Worm (Caenorhabditis elegans) whole organism, L1 larva: ENCODE data around the gene grl-8.

Experiments
- C04F5.9 ChIP-seq: sonication (generic microtip); optimal IDR thresholded peaks from 2 replicates; lab custom pipeline; 2016; ENCODE audit warnings: missing genetic modification characterization, missing compliant biosample characterization
- C16A3.4 ChIP-seq: fragments of 150-350 bp; optimal IDR thresholded peaks from 2 replicates; lab custom pipeline; 2014; ENCODE audit warnings: missing biosample characterization, missing genetic modification characterization
- C34B4.2 ChIP-seq: sonication (generic microtip); optimal IDR thresholded peaks from 2 replicates; lab custom pipeline; 2017; ENCODE audit warnings: mild to moderate bottlenecking, missing genetic modification characterization, missing compliant biosample characterization
- F16B12.6 ChIP-seq: fragments of 150-350 bp; optimal IDR thresholded peaks from 2 replicates; lab custom pipeline; 2014; ENCODE audit warnings: missing biosample characterization, missing genetic modification characterization
- Y116A8C.19 ChIP-seq: sonication (generic microtip); optimal IDR thresholded peaks from 2 replicates; lab custom pipeline; 2016; ENCODE audit warnings: missing compliant biosample characterization, missing genetic modification characterization, borderline replicate concordance
- alr-1 ChIP-seq: fragments of 200-800 bp; sonication (Bioruptor generic); optimal IDR thresholded peaks from 2 replicates; lab custom pipeline; 2018; ENCODE audit warnings: borderline replicate concordance, mild to moderate bottlenecking, missing genetic modification characterization, missing compliant biosample characterization
- aly-2 ChIP-seq: fragments of 150-350 bp; optimal IDR thresholded peaks from 2 replicates; lab custom pipeline; 2014; ENCODE audit warnings: missing biosample characterization, missing genetic modification characterization
- ama-1 ChIP-seq: fragments of 150-350 bp; optimal IDR thresholded peaks from 2 replicates; lab custom pipeline; 2014
- blmp-1 ChIP-seq: fragments of 150-350 bp; optimal IDR thresholded peaks from 2 replicates; lab custom pipeline; 2014; ENCODE audit warnings: missing biosample characterization, missing genetic modification characterization
- ceh-63 ChIP-seq: fragments of 200-800 bp; sonication (Bioruptor generic); optimal IDR thresholded peaks from 2 replicates; lab custom pipeline; 2018; ENCODE audit warnings: mild to moderate bottlenecking, missing genetic modification characterization, missing compliant biosample characterization
- efl-1 ChIP-seq, 4 experiments: fragments of 150-350 bp; optimal IDR thresholded peaks in 3 of 4; peaks in 1 of 4; 1 replicate in 1 of 4; 2 replicates in 3 of 4; lab custom pipeline; 2014; ENCODE audit warnings: missing biosample characterization in 2 of 4, missing genetic modification characterization in 2 of 4, missing genetic modification reagents in 2 of 4
- egl-27 ChIP-seq, 2 experiments: fragments of 150-350 bp in 1 of 2; sonication (generic microtip); optimal IDR thresholded peaks; 3 replicates each; lab custom pipeline; 2017 to 2018; ENCODE audit warnings: missing biosample characterization in 2 of 2, missing genetic modification characterization in 2 of 2, missing genetic modification reagents in 2 of 2
- elt-2 ChIP-seq: sonication (generic microtip); optimal IDR thresholded peaks from 2 replicates; lab custom pipeline; 2016; ENCODE audit warnings: missing genetic modification characterization, mild to moderate bottlenecking, inconsistent platforms, missing compliant biosample characterization, missing genetic modification reagents
- elt-3 ChIP-seq, 6 experiments: fragments of 150-350 bp in 1 of 6; sonication (generic microtip); optimal IDR thresholded peaks; 2 replicates each; lab custom pipeline; 2017 to 2018; ENCODE audit warnings: missing biosample characterization in 6 of 6, missing genetic modification characterization in 6 of 6, inconsistent platforms in 1 of 6
- ets-5 ChIP-seq: fragments of 200-800 bp; sonication (Bioruptor generic); IDR thresholded peaks from 2 replicates; pipeline ENCODE4 v1.3.6; 2022; ENCODE audit warnings: missing genetic modification characterization, missing compliant biosample characterization
- fkh-8 ChIP-seq: sonication (generic microtip); optimal IDR thresholded peaks from 2 replicates; lab custom pipeline; 2016; ENCODE audit warnings: mild to moderate bottlenecking, missing genetic modification characterization, missing compliant biosample characterization
- fos-1 ChIP-seq: fragments of 150-350 bp; optimal IDR thresholded peaks from 2 replicates; lab custom pipeline; 2014; ENCODE audit warnings: missing biosample characterization, missing genetic modification characterization
- grh-1 ChIP-seq: fragments of 200-800 bp; sonication (Bioruptor generic); IDR thresholded peaks from 2 replicates; pipeline ENCODE4 v1.3.6; 2022; ENCODE audit warnings: missing genetic modification reagents, missing genetic modification characterization, missing compliant biosample characterization
- irx-1 ChIP-seq: sonication (generic microtip); optimal IDR thresholded peaks from 2 replicates; lab custom pipeline; 2016; ENCODE audit warnings: missing genetic modification characterization, missing compliant biosample characterization
- isw-1 ChIP-seq: fragments of 200-800 bp; sonication (Bioruptor generic); IDR thresholded peaks from 2 replicates; pipeline ENCODE4 v1.3.6; 2022; ENCODE audit warnings: missing genetic modification characterization, missing compliant biosample characterization
- jun-1 ChIP-seq: fragments of 150-350 bp; optimal IDR thresholded peaks from 2 replicates; lab custom pipeline; 2014; ENCODE audit warnings: missing biosample characterization, missing genetic modification reagents, missing genetic modification characterization
- lin-13 ChIP-seq: fragments of 150-350 bp; optimal IDR thresholded peaks from 2 replicates; lab custom pipeline; 2014; ENCODE audit warnings: missing biosample characterization, missing genetic modification reagents, missing genetic modification characterization
- mdl-1 ChIP-seq, 2 experiments: fragments of 150-350 bp; optimal IDR thresholded peaks; 2 replicates each; lab custom pipeline; 2014 to 2017; ENCODE audit warnings: missing biosample characterization in 2 of 2, missing genetic modification characterization in 2 of 2, inconsistent platforms in 1 of 2
- mep-1 ChIP-seq: fragments of 150-350 bp; optimal IDR thresholded peaks from 2 replicates; lab custom pipeline; 2014; ENCODE audit warnings: missing biosample characterization, missing genetic modification characterization
- nhr-11 ChIP-seq: fragments of 150-350 bp; optimal IDR thresholded peaks from 2 replicates; lab custom pipeline; 2014; ENCODE audit warnings: missing biosample characterization, missing genetic modification characterization
- nhr-19 ChIP-seq: fragments of 200-800 bp; sonication (Bioruptor generic); conservative IDR thresholded peaks from 2 replicates; pipeline ENCODE4 v1.3.6; 2022; ENCODE audit warnings: missing genetic modification characterization, missing compliant biosample characterization
- nhr-28 ChIP-seq: fragments of 150-350 bp; optimal IDR thresholded peaks from 2 replicates; lab custom pipeline; 2014; ENCODE audit warnings: missing biosample characterization, missing genetic modification characterization
- nhr-71 ChIP-seq: sonication (generic microtip); optimal IDR thresholded peaks from 2 replicates; lab custom pipeline; 2016; ENCODE audit warnings: mild to moderate bottlenecking, missing genetic modification characterization, moderate library complexity, missing compliant biosample characterization
- nhr-76 ChIP-seq: sonication (generic microtip); optimal IDR thresholded peaks from 2 replicates; lab custom pipeline; 2017; ENCODE audit warnings: missing biosample characterization, missing genetic modification characterization
- nhr-84 ChIP-seq: sonication (generic microtip); optimal IDR thresholded peaks from 2 replicates; lab custom pipeline; 2017; ENCODE audit warnings: missing biosample characterization, missing genetic modification characterization
- nhr-85 ChIP-seq: sonication (generic microtip); peaks from one replicate; lab custom pipeline; 2016; ENCODE audit warnings: missing genetic modification characterization, inconsistent platforms, missing compliant biosample characterization
- nhr-90 ChIP-seq: sonication (generic microtip); optimal IDR thresholded peaks from 2 replicates; lab custom pipeline; 2016; ENCODE audit warnings: mild to moderate bottlenecking, missing genetic modification characterization, missing compliant biosample characterization; ENCODE audit not compliant: poor library complexity
- pax-3 ChIP-seq: fragments of 200-800 bp; sonication (Bioruptor generic); optimal IDR thresholded peaks from 2 replicates; lab custom pipeline; 2018; ENCODE audit warnings: mild to moderate bottlenecking, missing genetic modification characterization, moderate library complexity, missing compliant biosample characterization
- pqm-1 ChIP-seq: sonication (generic microtip); optimal IDR thresholded peaks from 3 replicates; lab custom pipeline; 2017; ENCODE audit warnings: missing biosample characterization, missing genetic modification characterization
- rnt-1 ChIP-seq: sonication (generic microtip); optimal IDR thresholded peaks from 2 replicates; lab custom pipeline; 2016; ENCODE audit warnings: mild to moderate bottlenecking, missing genetic modification characterization, moderate library complexity, missing compliant biosample characterization
- sptf-1 ChIP-seq: fragments of 150-350 bp; optimal IDR thresholded peaks from 2 replicates; lab custom pipeline; 2014; ENCODE audit warnings: missing biosample characterization, missing genetic modification characterization
- sup-37 ChIP-seq: fragments of 200-800 bp; sonication (Bioruptor generic); optimal IDR thresholded peaks from 2 replicates; lab custom pipeline; 2018; ENCODE audit warnings: mild to moderate bottlenecking, missing genetic modification characterization, missing compliant biosample characterization
- tlp-1 ChIP-seq: fragments of 150-350 bp; optimal IDR thresholded peaks from 2 replicates; lab custom pipeline; 2014; ENCODE audit warnings: missing biosample characterization, missing genetic modification characterization
- unc-130 ChIP-seq: fragments of 150-350 bp; optimal IDR thresholded peaks from 2 replicates; lab custom pipeline; 2017; ENCODE audit warnings: missing biosample characterization, missing genetic modification characterization, inconsistent platforms
- unc-62 ChIP-seq: fragments of 150-350 bp; optimal IDR thresholded peaks from 2 replicates; lab custom pipeline; 2014; ENCODE audit warnings: missing biosample characterization, missing genetic modification reagents, missing genetic modification characterization
- unc-98 ChIP-seq: fragments of 200-800 bp; sonication (Bioruptor generic); IDR thresholded peaks from 2 replicates; pipeline ENCODE4 v1.3.6; 2022; ENCODE audit warnings: missing genetic modification characterization, missing compliant biosample characterization
- vab-15 ChIP-seq: sonication (generic microtip); optimal IDR thresholded peaks from 2 replicates; lab custom pipeline; 2017; ENCODE audit warnings: missing genotype, mild to moderate bottlenecking, missing genetic modification characterization, missing compliant biosample characterization
- zag-1 ChIP-seq: fragments of 150-350 bp; optimal IDR thresholded peaks from 2 replicates; lab custom pipeline; 2014; ENCODE audit warnings: missing biosample characterization, missing genetic modification characterization
- ztf-4 ChIP-seq: fragments of 150-350 bp; optimal IDR thresholded peaks from 2 replicates; lab custom pipeline; 2014; ENCODE audit warnings: missing biosample characterization, missing genetic modification characterization

grl-8 gene

ce11 chrV:6709050-6709683 lies 23.7 kb downstream of the grl-8 start, which contains the start of gene dlst-1 (continued):
- TF ChIP-seq irx-1, result peak; percentile 48
- TF ChIP-seq efl-1 (optimal IDR thresholded peaks at IDR 0.05; lab: Kevin White, UChicago), result peak; percentile 35 to 53
- peak; percentile 35 to 94 for TF ChIP-seq efl-1 (GFP tag; optimal IDR thresholded peaks at IDR 0.05 in 1 of 2; lab: Kevin White, UChicago)

ce11 chrV:6706771-6707170 lies 26.1 kb downstream of the grl-8 start, which contains the start of gene W02F12.4:
TSS of gene W02F12.4 (minus strand) at chrV:6706934.
- TF ChIP-seq nhr-85 (tag; lab: Kevin White, UChicago), result peak; percentile 35
- peak; percentile 55 for TF ChIP-seq elt-2
- TF ChIP-seq pqm-1 (tag; lab: Kevin White, UChicago), result no peak
- TF ChIP-seq jun-1 (tag; lab: Kevin White, UChicago), result no peak
- TF ChIP-seq ztf-4, result no peak
- TF ChIP-seq mep-1, result no peak
- no peak for TF ChIP-seq Y116A8C.19
- TF ChIP-seq irx-1, result no peak
- no peak for TF ChIP-seq efl-1 (optimal IDR thresholded peaks at IDR 0.05; lab: Kevin White, UChicago)
- no peak for TF ChIP-seq efl-1 (GFP tag; optimal IDR thresholded peaks at IDR 0.05 in 1 of 2; lab: Kevin White, UChicago)
- no peak for TF ChIP-seq ceh-63 (GFP tag; lab: Kevin White, UChicago)
- no peak for TF ChIP-seq vab-15
- no peak for TF ChIP-seq F16B12.6 (tag; lab: Kevin White, UChicago)
- TF ChIP-seq nhr-71 (tag; lab: Kevin White, UChicago), result no peak
- no peak for TF ChIP-seq sup-37 (GFP tag; lab: Kevin White, UChicago)
- TF ChIP-seq nhr-90 (tag; lab: Kevin White, UChicago), result no peak
- no peak for TF ChIP-seq rnt-1 (tag; lab: Kevin White, UChicago)
- no peak for TF ChIP-seq tlp-1 (tag; lab: Kevin White, UChicago)
- TF ChIP-seq alr-1 (tag; lab: Kevin White, UChicago), result no peak
- TF ChIP-seq ets-5 (GFP tag; lab: Robert Waterston, UW), result no peak
- no peak for TF ChIP-seq nhr-84
- TF ChIP-seq nhr-19, result no peak
- TF ChIP-seq unc-62 (GFP tag; lab: Kevin White, UChicago), result no peak
- TF ChIP-seq aly-2 (tag; lab: Kevin White, UChicago), result no peak
- no peak for TF ChIP-seq nhr-11 (tag; lab: Kevin White, UChicago)
- no peak for TF ChIP-seq grh-1 (GFP tag; lab: Robert Waterston, UW)
- no peak for TF ChIP-seq isw-1 (GFP tag; lab: Robert Waterston, UW)
- TF ChIP-seq unc-98, result no peak
- TF ChIP-seq blmp-1 (tag; lab: Kevin White, UChicago), result peak; percentile 53
- no peak for TF ChIP-seq zag-1 (tag; lab: Kevin White, UChicago)
- TF ChIP-seq ama-1 (lab: Kevin White, UChicago), result no peak
- TF ChIP-seq nhr-76 (tag; lab: Kevin White, UChicago), result no peak
- TF ChIP-seq unc-130 (tag; lab: Kevin White, UChicago), result no peak
- TF ChIP-seq elt-3 (tag; optimal IDR thresholded peaks at IDR 0.05; lab: Kevin White, UChicago), result peak in 2 of 6 experiments; percentile 24 to 28
- TF ChIP-seq fkh-8 (tag; lab: Kevin White, UChicago), result no peak
- no peak for TF ChIP-seq pax-3 (tag; lab: Kevin White, UChicago)
- TF ChIP-seq lin-13 (GFP tag; lab: Kevin White, UChicago), result no peak

ce11 chrV:6705367-6705766 lies 27.5 kb downstream of the grl-8 start:
- TF ChIP-seq C16A3.4 (tag; lab: Kevin White, UChicago) (no peak), C04F5.9 (tag; lab: Kevin White, UChicago) (no peak), C34B4.2 (tag; lab: Kevin White, UChicago) (no peak), egl-27 (tag; optimal IDR thresholded peaks at IDR 0.05; lab: Kevin White, UChicago) (no peak), mdl-1 (tag; optimal IDR thresholded peaks at IDR 0.05; lab: Kevin White, UChicago) (no peak), fkh-8 (tag; lab: Kevin White, UChicago) (no peak), nhr-28 (tag; lab: Kevin White, UChicago) (no peak), fos-1 (no peak), nhr-11 (tag; lab: Kevin White, UChicago) (no peak), sptf-1 (tag; lab: Kevin White, UChicago) (no peak)
